Worm (Caenorhabditis elegans): ENCODE measurements around the gene hrg-9.
A peak's percentile ranks its signal among the peaks of the same experiment; 100 is the strongest.

The hrg-9 gene

ce11 chrV:12950812-12951528 lies 12.2 kb downstream of the hrg-9 start, which contains the start of the genes T16G1.9 and T16G1.18 (continued):
- no peak for TF ChIP-seq ZK546.5 (tag; optimal IDR thresholded peaks at IDR 0.05)
- TF ChIP-seq tra-1 (GFP tag; IDR thresholded peaks at IDR 0.05), result no peak
- TF ChIP-seq mdl-1 (tag; optimal IDR thresholded peaks at IDR 0.05), result no peak
- TF ChIP-seq fkh-10 (GFP tag; optimal IDR thresholded peaks at IDR 0.05), result no peak

- TF ChIP-seq zag-1 (tag; optimal IDR thresholded peaks at IDR 0.05) (no peak), unc-62 (GFP tag; optimal IDR thresholded peaks at IDR 0.05 in 1 of 2) (peak in 1 of 2 experiments; percentile 29), unc-62 (tag; optimal IDR thresholded peaks at IDR 0.05) (no peak)
These were observed 13.5 kb downstream of the hrg-9 start, which contains the start of gene T16G1.13 for ce11 chrV:12949607-12950006. T16G1.13 (plus strand) TSS chrV:12949907.

- no peak for TF ChIP-seq daf-12 (tag; optimal IDR thresholded peaks at IDR 0.05)
- TF ChIP-seq hmg-1.1 (GFP tag; IDR thresholded peaks at IDR 0.05), result no peak
- TF ChIP-seq hlh-30 (tag; optimal IDR thresholded peaks at IDR 0.05; ENCODE audit: insufficient read depth), result no peak
- no peak for TF ChIP-seq zip-11 (GFP tag; IDR thresholded peaks at IDR 0.05)
- TF ChIP-seq daf-19 (GFP tag; conservative IDR thresholded peaks at IDR 0.05), result no peak
- TF ChIP-seq attf-4 (tag; optimal IDR thresholded peaks at IDR 0.05), result no peak
- TF ChIP-seq dpl-1 (GFP tag; optimal IDR thresholded peaks at IDR 0.05), result no peak
- no peak for TF ChIP-seq nhr-10 (tag; optimal IDR thresholded peaks at IDR 0.05)
- TF ChIP-seq Y5F2A.4 (GFP tag; optimal IDR thresholded peaks at IDR 0.05), result no peak
- TF ChIP-seq Y105C5A.15 (GFP tag; IDR thresholded peaks at IDR 0.05), result no peak
- TF ChIP-seq nhr-42 (GFP tag; IDR thresholded peaks at IDR 0.05), result no peak
- no peak for TF ChIP-seq nhr-25 (tag; optimal IDR thresholded peaks at IDR 0.05; ENCODE audit: borderline replicate concordance, insufficient read depth)
- no peak for TF ChIP-seq Y75B8A.6 (GFP tag; IDR thresholded peaks at IDR 0.05)
- no peak for TF ChIP-seq F44E2.7 (GFP tag; IDR thresholded peaks at IDR 0.05)
- TF ChIP-seq R02D3.7 (tag; optimal IDR thresholded peaks at IDR 0.05), result no peak
- no peak for TF ChIP-seq hif-1 (tag; optimal IDR thresholded peaks at IDR 0.05)
- TF ChIP-seq tra-1 (GFP tag; IDR thresholded peaks at IDR 0.05), result no peak
- no peak for TF ChIP-seq spr-1 (tag; optimal IDR thresholded peaks at IDR 0.05)
These were observed 18.4 kb downstream of the hrg-9 start, which contains the start of gene grl-2 for ce11 chrV:12944775-12945174. grl-2 (plus strand) TSS chrV:12945075.

- no peak for TF ChIP-seq lin-13 (GFP tag; optimal IDR thresholded peaks at IDR 0.05)
- TF ChIP-seq ceh-62 (tag; optimal IDR thresholded peaks at IDR 0.05), result no peak
- no peak for TF ChIP-seq mes-2 (tag; optimal IDR thresholded peaks at IDR 0.05; ENCODE audit: poor library complexity, severe bottlenecking)
- TF ChIP-seq hlh-30 (tag; optimal IDR thresholded peaks at IDR 0.05; ENCODE audit: insufficient read depth), result no peak
- TF ChIP-seq pha-4 (GFP tag; IDR thresholded peaks at IDR 0.05), result no peak
- no peak for TF ChIP-seq pha-4 (tag; optimal IDR thresholded peaks at IDR 0.05)
- TF ChIP-seq Y48G9A.11 (GFP tag; IDR thresholded peaks at IDR 0.05), result no peak
- no peak for TF ChIP-seq zip-2 (tag; optimal IDR thresholded peaks at IDR 0.05)
- no peak for TF ChIP-seq unc-130 (GFP tag; optimal IDR thresholded peaks at IDR 0.05)
- TF ChIP-seq ztf-11 (tag; optimal IDR thresholded peaks at IDR 0.05), result no peak
- TF ChIP-seq daf-8 (GFP tag; IDR thresholded peaks at IDR 0.05), result no peak
- no peak for TF ChIP-seq lir-3 (tag; optimal IDR thresholded peaks at IDR 0.05)
- TF ChIP-seq madf-9 (GFP tag; conservative IDR thresholded peaks at IDR 0.05), result no peak
- no peak for TF ChIP-seq ceh-20 (GFP tag; IDR thresholded peaks at IDR 0.05)
- TF ChIP-seq daf-19 (GFP tag; conservative IDR thresholded peaks at IDR 0.05), result no peak
These were observed 18.9 kb downstream of the hrg-9 start, which contains the start of gene T16G1.3 for ce11 chrV:12944229-12944628. T16G1.3 (minus strand) TSS chrV:12944329.
